Worm (Caenorhabditis elegans) whole organism, mixed stage, embryonic: ENCODE results near the gene smc-6.

ENCODE experiments used
- blmp-1 ChIP-seq: fragments of 150-350 bp; optimal IDR thresholded peaks from 2 replicates; lab custom pipeline; 2014; ENCODE audit warnings: missing biosample characterization, missing genetic modification characterization
- ces-1 ChIP-seq: fragments of 150-350 bp; optimal IDR thresholded peaks from 2 replicates; lab custom pipeline; 2014; ENCODE audit warnings: missing biosample characterization, missing genetic modification reagents, missing genetic modification characterization
- elt-3 ChIP-seq: fragments of 150-350 bp; optimal IDR thresholded peaks from 2 replicates; lab custom pipeline; 2014; ENCODE audit warnings: missing biosample characterization, missing genetic modification characterization
- lin-13 ChIP-seq: fragments of 150-350 bp; optimal IDR thresholded peaks from 2 replicates; lab custom pipeline; 2014; ENCODE audit warnings: missing biosample characterization, missing genetic modification characterization
- lin-32 ChIP-seq: fragments of 200-800 bp; sonication (Bioruptor generic); optimal IDR thresholded peaks from 2 replicates; lab custom pipeline; 2018; ENCODE audit warnings: mild to moderate bottlenecking, missing genetic modification characterization, missing compliant biosample characterization
- nhr-28 ChIP-seq: fragments of 150-350 bp; optimal IDR thresholded peaks from 2 replicates; lab custom pipeline; 2014; ENCODE audit warnings: missing biosample characterization, missing genetic modification characterization
- nhr-76 ChIP-seq: sonication (generic microtip); optimal IDR thresholded peaks from 2 replicates; lab custom pipeline; 2017; ENCODE audit warnings: missing biosample characterization, missing genetic modification characterization
- snpc-4 ChIP-seq: fragments of 150-350 bp; optimal IDR thresholded peaks from 2 replicates; lab custom pipeline; 2014; ENCODE audit warnings: missing biosample characterization, missing genetic modification characterization
- unc-39 ChIP-seq: fragments of 150-350 bp; optimal IDR thresholded peaks from 2 replicates; lab custom pipeline; 2014; ENCODE audit warnings: missing biosample characterization, missing genetic modification characterization
- unc-62 ChIP-seq: fragments of 150-350 bp; optimal IDR thresholded peaks from 2 replicates; lab custom pipeline; 2014; ENCODE audit warnings: missing biosample characterization, missing genetic modification reagents, missing genetic modification characterization

ce11 chrII:11535924-11536323, 42.6 kb upstream of the smc-6 start:
- TF ChIP-seq blmp-1 (tag; lab: Kevin White, UChicago) (no peak), unc-62 (no peak), nhr-28 (tag; lab: Kevin White, UChicago) (no peak), elt-3 (tag; lab: Kevin White, UChicago) (no peak), nhr-76 (tag; lab: Kevin White, UChicago) (no peak), snpc-4 (tag; lab: Kevin White, UChicago) (no peak), lin-32 (no peak), lin-13 (tag; lab: Kevin White, UChicago) (no peak), unc-39 (tag; lab: Kevin White, UChicago) (no peak), ces-1 (GFP tag; lab: Kevin White, UChicago) (no peak)
